Worm (Caenorhabditis elegans) whole organism, L4 larva: ENCODE data around the gene parp-2.
A peak's percentile ranks its signal among the peaks of the same experiment; 100 is the strongest.

Source experiments
- D1046.2 ChIP-seq: fragments of 200-800 bp; sonication (Bioruptor generic); IDR thresholded peaks from 2 replicates; pipeline ENCODE4 v1.3.6; 2022; ENCODE audit warnings: missing genetic modification characterization, missing compliant biosample characterization
- F37D6.2 ChIP-seq: sonication (generic microtip); optimal IDR thresholded peaks from 2 replicates; lab custom pipeline; 2016; ENCODE audit warnings: mild to moderate bottlenecking, missing genetic modification characterization, missing compliant biosample characterization
- F49E8.2 ChIP-seq: sonication (generic microtip); optimal IDR thresholded peaks from 2 replicates; lab custom pipeline; 2016; ENCODE audit warnings: missing compliant biosample characterization, mild to moderate bottlenecking, missing genetic modification characterization, borderline replicate concordance
- R02D3.7 ChIP-seq: fragments of 150-350 bp; sonication (generic microtip); optimal IDR thresholded peaks from 3 replicates; lab custom pipeline; 2014; ENCODE audit warnings: missing biosample characterization, missing genetic modification characterization
- T26A8.4 ChIP-seq: fragments of 200-800 bp; sonication (Bioruptor generic); IDR thresholded peaks from 2 replicates; pipeline ENCODE4 v1.3.6; 2022; ENCODE audit warnings: missing genetic modification characterization, missing compliant biosample characterization
- Y105C5A.15 ChIP-seq: fragments of 200-800 bp; sonication (Bioruptor generic); IDR thresholded peaks from 2 replicates; pipeline ENCODE4 v1.3.6; 2022; ENCODE audit warnings: missing genetic modification characterization, missing compliant biosample characterization
- Y48G9A.11 ChIP-seq: fragments of 200-800 bp; sonication (Bioruptor generic); IDR thresholded peaks from 2 replicates; pipeline ENCODE4 v1.3.6; 2022; ENCODE audit warnings: missing genetic modification reagents, missing genetic modification characterization, missing compliant biosample characterization
- Y5F2A.4 ChIP-seq: fragments of 200-800 bp; sonication (Bioruptor generic); optimal IDR thresholded peaks from 2 replicates; lab custom pipeline; 2018; ENCODE audit warnings: mild to moderate bottlenecking, missing genetic modification characterization, missing compliant biosample characterization
- ZK546.5 ChIP-seq, 2 experiments: sonication (generic microtip); optimal IDR thresholded peaks; 2 replicates each; lab custom pipeline; 2017; ENCODE audit warnings: missing biosample characterization in 2 of 2, missing genetic modification characterization in 2 of 2
- aha-1 ChIP-seq: fragments of 150-350 bp; peaks from one replicate; lab custom pipeline; 2014; ENCODE audit warnings: missing biosample characterization, missing genetic modification characterization
- ceh-20 ChIP-seq: fragments of 200-800 bp; sonication (Bioruptor generic); IDR thresholded peaks from 2 replicates; pipeline ENCODE4 v1.3.6; 2022; ENCODE audit warnings: missing genetic modification reagents, missing genetic modification characterization, missing compliant biosample characterization
- ceh-28 ChIP-seq: fragments of 150-350 bp; optimal IDR thresholded peaks from 2 replicates; lab custom pipeline; 2014; ENCODE audit warnings: missing biosample characterization, missing genetic modification reagents, missing genetic modification characterization
- ceh-44 ChIP-seq: fragments of 200-800 bp; sonication (Bioruptor generic); IDR thresholded peaks from 2 replicates; pipeline ENCODE4 v1.3.6; 2022; ENCODE audit warnings: missing genetic modification reagents, missing genetic modification characterization, missing compliant biosample characterization
- ceh-62 ChIP-seq: sonication (generic microtip); optimal IDR thresholded peaks from 2 replicates; lab custom pipeline; 2017; ENCODE audit warnings: missing biosample characterization, missing genetic modification characterization
- ceh-82 ChIP-seq: sonication (generic microtip); optimal IDR thresholded peaks from 2 replicates; lab custom pipeline; 2017; ENCODE audit warnings: missing biosample characterization, missing genetic modification characterization
- ctbp-1 ChIP-seq: fragments of 200-800 bp; sonication (Bioruptor generic); IDR thresholded peaks from 2 replicates; pipeline ENCODE4 v1.3.6; 2022; ENCODE audit warnings: missing genetic modification reagents, missing genetic modification characterization, missing compliant biosample characterization
- daf-16 ChIP-seq, 3 experiments: sonication (generic microtip); optimal IDR thresholded peaks; 2 replicates each; lab custom pipeline; 2016 to 2017; ENCODE audit warnings: missing genetic modification characterization in 3 of 3, missing genetic modification reagents in 3 of 3, mild to moderate bottlenecking in 2 of 3, missing compliant biosample characterization in 2 of 3, missing biosample characterization in 1 of 3, moderate library complexity in 1 of 3
- dmd-8 ChIP-seq: fragments of 200-800 bp; sonication (Bioruptor generic); IDR thresholded peaks from 2 replicates; pipeline ENCODE4 v1.3.6; 2022; ENCODE audit warnings: missing genetic modification characterization, missing compliant biosample characterization
- dpl-1 ChIP-seq: fragments of 150-350 bp; optimal IDR thresholded peaks from 2 replicates; lab custom pipeline; 2014; ENCODE audit warnings: missing biosample characterization, missing genetic modification reagents, missing genetic modification characterization
- duxl-1 ChIP-seq: sonication (generic microtip); optimal IDR thresholded peaks from 2 replicates; lab custom pipeline; 2016; ENCODE audit warnings: mild to moderate bottlenecking, missing genetic modification characterization, moderate library complexity, missing compliant biosample characterization; ENCODE audit not compliant: poor library complexity
- fkh-10 ChIP-seq: fragments of 150-350 bp; optimal IDR thresholded peaks from 2 replicates; lab custom pipeline; 2014; ENCODE audit warnings: missing biosample characterization, missing genetic modification reagents, missing genetic modification characterization
- hif-1 ChIP-seq, 2 experiments: sonication (generic microtip); optimal IDR thresholded peaks; 2 replicates each; lab custom pipeline; 2016 to 2017; ENCODE audit warnings: missing compliant biosample characterization in 2 of 2, missing genetic modification characterization in 2 of 2, missing genetic modification reagents in 2 of 2, missing genotype in 2 of 2, mild to moderate bottlenecking in 1 of 2
- hlh-11 ChIP-seq: fragments of 200-800 bp; sonication (Bioruptor generic); optimal IDR thresholded peaks from 2 replicates; lab custom pipeline; 2018; ENCODE audit warnings: mild to moderate bottlenecking, missing genetic modification characterization, missing compliant biosample characterization
- hlh-30 ChIP-seq: sonication (generic microtip); optimal IDR thresholded peaks from 2 replicates; lab custom pipeline; 2017; ENCODE audit warnings: antibody characterized with exemption, mild to moderate bottlenecking, missing genetic modification characterization, missing compliant biosample characterization; ENCODE audit not compliant: insufficient read depth
- hmg-1.1 ChIP-seq: fragments of 200-800 bp; sonication (Bioruptor generic); IDR thresholded peaks from 2 replicates; pipeline ENCODE4 v1.3.6; 2022; ENCODE audit warnings: missing genetic modification reagents, missing genetic modification characterization, missing compliant biosample characterization
- lin-39 ChIP-seq: fragments of 150-350 bp; optimal IDR thresholded peaks from 2 replicates; lab custom pipeline; 2014; ENCODE audit warnings: missing biosample characterization, missing genetic modification reagents, missing genetic modification characterization
- lsy-2 ChIP-seq, 2 experiments: fragments of 150-350 bp in 1 of 2; sonication (generic microtip) in 1 of 2; optimal IDR thresholded peaks; 2 replicates each; lab custom pipeline; 2014 to 2017; ENCODE audit warnings: missing biosample characterization in 2 of 2, missing genetic modification characterization in 2 of 2
- madf-5 ChIP-seq, 2 experiments: fragments of 200-800 bp; sonication (Bioruptor generic); IDR thresholded peaks; 2 replicates each; pipeline ENCODE4 v1.3.6; 2022; ENCODE audit warnings: missing compliant biosample characterization in 2 of 2, missing genetic modification characterization in 2 of 2
- madf-9 ChIP-seq: fragments of 200-800 bp; sonication (Bioruptor generic); conservative IDR thresholded peaks from 2 replicates; pipeline ENCODE4 v1.3.6; 2022; ENCODE audit warnings: missing genetic modification reagents, missing genetic modification characterization, missing compliant biosample characterization
- mdl-1 ChIP-seq, 2 experiments: fragments of 150-350 bp in 1 of 2; sonication (generic microtip) in 1 of 2; optimal IDR thresholded peaks; 2 replicates each; lab custom pipeline; 2014 to 2017; ENCODE audit warnings: missing biosample characterization in 2 of 2, missing genetic modification characterization in 2 of 2
- mes-2 ChIP-seq: sonication (generic microtip); optimal IDR thresholded peaks from 2 replicates; lab custom pipeline; 2016; ENCODE audit warnings: missing genotype, mild to moderate bottlenecking, missing genetic modification characterization, missing compliant biosample characterization; ENCODE audit not compliant: poor library complexity, severe bottlenecking
- mxl-2 ChIP-seq: fragments of 200-800 bp; sonication (Bioruptor generic); conservative IDR thresholded peaks from 2 replicates; pipeline ENCODE4 v1.3.6; 2022; ENCODE audit warnings: missing genetic modification reagents, missing genetic modification characterization, missing compliant biosample characterization
- nhr-11 ChIP-seq: fragments of 150-350 bp; optimal IDR thresholded peaks from 2 replicates; lab custom pipeline; 2014; ENCODE audit warnings: missing biosample characterization, missing genetic modification characterization
- nhr-237 ChIP-seq: sonication (generic microtip); optimal IDR thresholded peaks from 2 replicates; lab custom pipeline; 2017; ENCODE audit warnings: missing biosample characterization, missing genetic modification characterization
- nhr-25 ChIP-seq: sonication (generic microtip); optimal IDR thresholded peaks from 2 replicates; lab custom pipeline; 2017; ENCODE audit warnings: missing genetic modification characterization, mild to moderate bottlenecking, missing compliant biosample characterization, antibody characterized with exemption, moderate library complexity, borderline replicate concordance; ENCODE audit not compliant: insufficient read depth
- nhr-41 ChIP-seq: fragments of 200-800 bp; sonication (Bioruptor generic); IDR thresholded peaks from 2 replicates; pipeline ENCODE4 v1.3.6; 2022; ENCODE audit warnings: missing genetic modification reagents, missing genetic modification characterization, missing compliant biosample characterization
- nhr-42 ChIP-seq: fragments of 200-800 bp; sonication (Bioruptor generic); IDR thresholded peaks from 2 replicates; pipeline ENCODE4 v1.3.6; 2022; ENCODE audit warnings: missing genetic modification characterization, missing compliant biosample characterization
- nhr-48 ChIP-seq: sonication (generic microtip); optimal IDR thresholded peaks from 2 replicates; lab custom pipeline; 2016; ENCODE audit warnings: mild to moderate bottlenecking, missing genetic modification characterization, missing compliant biosample characterization
- nhr-6 ChIP-seq: fragments of 150-350 bp; optimal IDR thresholded peaks from 2 replicates; lab custom pipeline; 2014; ENCODE audit warnings: missing biosample characterization, missing genetic modification characterization
- pha-4 ChIP-seq, 2 experiments: fragments of 150-350 bp in 1 of 2; fragments of 200-800 bp in 1 of 2; sonication (Bioruptor generic) in 1 of 2; IDR thresholded peaks in 1 of 2; optimal IDR thresholded peaks in 1 of 2; 2 replicates each; pipeline versions ENCODE4 v1.3.6 to Lab custom; 2014 to 2022; ENCODE audit warnings: missing genetic modification characterization in 2 of 2, missing genetic modification reagents in 2 of 2, missing biosample characterization in 1 of 2, missing compliant biosample characterization in 1 of 2
- sdz-12 ChIP-seq: fragments of 200-800 bp; sonication (Bioruptor generic); optimal IDR thresholded peaks from 2 replicates; lab custom pipeline; 2018; ENCODE audit warnings: mild to moderate bottlenecking, missing genetic modification characterization, missing compliant biosample characterization
- skn-1 ChIP-seq: fragments of 150-350 bp; optimal IDR thresholded peaks from 2 replicates; lab custom pipeline; 2014; ENCODE audit warnings: missing biosample characterization, missing genetic modification characterization
- snpc-4 ChIP-seq: fragments of 150-350 bp; optimal IDR thresholded peaks from 2 replicates; lab custom pipeline; 2014; ENCODE audit warnings: missing biosample characterization, missing genetic modification characterization
- spr-1 ChIP-seq: sonication (generic microtip); optimal IDR thresholded peaks from 2 replicates; lab custom pipeline; 2016; ENCODE audit warnings: mild to moderate bottlenecking, missing genetic modification characterization, missing compliant biosample characterization
- tag-97 ChIP-seq: fragments of 200-800 bp; sonication (Bioruptor generic); IDR thresholded peaks from 2 replicates; pipeline ENCODE4 v1.3.6; 2022; ENCODE audit warnings: missing genetic modification characterization, missing compliant biosample characterization
- tra-1 ChIP-seq: fragments of 200-800 bp; sonication (Bioruptor generic); IDR thresholded peaks from 2 replicates; pipeline ENCODE4 v1.3.6; 2022; ENCODE audit warnings: missing genetic modification reagents, missing genetic modification characterization, missing compliant biosample characterization
- zfp-2 ChIP-seq: sonication (generic microtip); optimal IDR thresholded peaks from 2 replicates; lab custom pipeline; 2016; ENCODE audit warnings: mild to moderate bottlenecking, missing genetic modification characterization, missing compliant biosample characterization
- zip-11 ChIP-seq: fragments of 200-800 bp; sonication (Bioruptor generic); IDR thresholded peaks from 2 replicates; pipeline ENCODE4 v1.3.6; 2022; ENCODE audit warnings: missing genetic modification characterization, missing compliant biosample characterization
- zip-2 ChIP-seq: fragments of 150-350 bp; optimal IDR thresholded peaks from 2 replicates; lab custom pipeline; 2014; ENCODE audit warnings: missing biosample characterization, missing genetic modification characterization
- ztf-7 ChIP-seq: fragments of 150-350 bp; optimal IDR thresholded peaks from 2 replicates; lab custom pipeline; 2014; ENCODE audit warnings: missing biosample characterization, missing genetic modification characterization

parp-2 gene

DNA sequence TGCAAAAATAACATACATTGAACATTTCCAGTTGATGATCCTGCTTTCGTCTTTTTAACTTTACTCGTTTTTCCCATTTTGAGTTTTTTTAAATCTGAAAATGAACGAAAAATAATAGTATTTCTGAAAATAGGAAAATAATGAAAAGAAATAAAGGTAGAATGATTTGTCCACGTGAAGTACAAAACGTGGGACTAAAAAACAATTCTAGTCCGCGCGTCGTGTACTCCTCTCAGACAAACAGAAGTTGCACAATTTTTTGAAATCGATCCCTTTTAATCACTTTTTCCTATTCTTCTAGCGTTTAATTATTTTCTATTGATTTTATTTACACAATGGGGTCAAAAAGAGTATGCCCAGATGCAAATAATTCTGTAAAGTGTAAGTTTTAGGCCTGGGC, 1.8 kb upstream of the parp-2 start, which contains the start of the genes E02H1.1 and tag-124 (continued):
- TF ChIP-seq D1046.2 (no peak), hif-1 (tag; optimal IDR thresholded peaks at IDR 0.05; lab: Kevin White, UChicago) (peak in 1 of 2 experiments; percentile 90), nhr-25 (tag; lab: Kevin White, UChicago) (no peak), madf-5 (GFP tag; IDR thresholded peaks at IDR 0.05; lab: Robert Waterston, UW) (no peak), snpc-4 (no peak), madf-9 (GFP tag; lab: Robert Waterston, UW) (peak; percentile 66), ZK546.5 (tag; optimal IDR thresholded peaks at IDR 0.05; lab: Kevin White, UChicago) (no peak), Y5F2A.4 (GFP tag; lab: Kevin White, UChicago) (no peak), sdz-12 (GFP tag; lab: Kevin White, UChicago) (no peak), nhr-6 (tag; lab: Kevin White, UChicago) (peak; percentile 19), lsy-2 (tag; optimal IDR thresholded peaks at IDR 0.05; lab: Kevin White, UChicago) (peak in 1 of 2 experiments; percentile 89), hmg-1.1 (GFP tag; lab: Robert Waterston, UW) (peak; percentile 62), tag-97 (GFP tag; lab: Robert Waterston, UW) (0 out of 2 replicates have a peak, but pooled peaks have one; percentile 51), hlh-30 (tag; lab: Kevin White, UChicago) (peak; percentile 42), duxl-1 (peak; percentile 86), Y48G9A.11 (peak; percentile 70; the same call in 1 of the 2 replicates), aha-1 (tag; lab: Kevin White, UChicago) (peak; percentile 49), zip-11 (GFP tag; lab: Robert Waterston, UW) (no peak), spr-1 (no peak), R02D3.7 (tag; lab: Kevin White, UChicago) (no peak), fkh-10 (no peak), hlh-11 (peak; percentile 33), tra-1 (peak; percentile 65; the same call in 1 of the 2 replicates), T26A8.4 (GFP tag; lab: Robert Waterston, UW) (no peak), ztf-7 (no peak), lin-39 (tag; lab: Kevin White, UChicago) (no peak), ceh-62 (no peak), dmd-8 (GFP tag; lab: Robert Waterston, UW) (no peak), F49E8.2 (tag; lab: Kevin White, UChicago) (peak; percentile 45), daf-16 (GFP tag; optimal IDR thresholded peaks at IDR 0.05; lab: Kevin White, UChicago) (peak in 1 of 2 experiments; percentile 11), daf-16 (tag; optimal IDR thresholded peaks at IDR 0.05; lab: Kevin White, UChicago) (peak; percentile 23), nhr-48 (peak; percentile 33), ceh-28 (tag; lab: Kevin White, UChicago) (no peak), nhr-11 (tag; lab: Kevin White, UChicago) (peak; percentile 87), nhr-237 (tag; lab: Kevin White, UChicago) (no peak), ceh-44 (GFP tag; lab: Robert Waterston, UW) (no peak), nhr-42 (no peak), ceh-20 (GFP tag; lab: Robert Waterston, UW) (peak; percentile 49; the same call in 1 of the 2 replicates), ctbp-1 (GFP tag; lab: Robert Waterston, UW) (0 out of 2 replicates have a peak, but pooled peaks have one; percentile 31), mes-2 (tag; lab: Kevin White, UChicago) (peak; percentile 99), dpl-1 (GFP tag; lab: Kevin White, UChicago) (peak; percentile 79), F37D6.2 (no peak), ceh-82 (tag; lab: Kevin White, UChicago) (no peak), mxl-2 (GFP tag; lab: Robert Waterston, UW) (no peak), pha-4 (GFP tag; IDR thresholded peaks at IDR 0.05; lab: Robert Waterston, UW) (0 out of 2 replicates have a peak, but pooled peaks have one; percentile 9), pha-4 (tag; optimal IDR thresholded peaks at IDR 0.05; lab: Kevin White, UChicago) (peak; percentile 49), zip-2 (tag; lab: Kevin White, UChicago) (peak; percentile 78), nhr-41 (GFP tag; lab: Robert Waterston, UW) (no peak), Y105C5A.15 (GFP tag; lab: Robert Waterston, UW) (no peak), skn-1 (tag; lab: Kevin White, UChicago) (no peak), mdl-1 (tag; optimal IDR thresholded peaks at IDR 0.05; lab: Kevin White, UChicago) (no peak), zfp-2 (no peak)
